Fruit fly (Drosophila melanogaster) whole organism, pupa: ENCODE data around the gene LManVI.

ENCODE experiments used
- CG10348 ChIP-seq: fragments of 200-800 bp; sonication (Bioruptor generic); IDR thresholded peaks from 2 replicates; pipeline ENCODE4 v1.3.6; 2022; ENCODE audit warnings: missing biosample characterization, missing genetic modification characterization
- CG12605 ChIP-seq: fragments of 200-800 bp; sonication (Bioruptor generic); IDR thresholded peaks from 2 replicates; pipeline ENCODE4 v1.3.6; 2022; ENCODE audit warnings: missing biosample characterization, missing genetic modification characterization
- CG13204 ChIP-seq: fragments of 200-800 bp; sonication (Bioruptor generic); optimal IDR thresholded peaks from 2 replicates; lab custom pipeline; 2018; ENCODE audit warnings: missing biosample characterization, mild to moderate bottlenecking, missing genetic modification characterization, moderate library complexity
- CG14655 ChIP-seq: fragments of 200-800 bp; sonication (Bioruptor generic); optimal IDR thresholded peaks from 3 replicates; lab custom pipeline; 2017; ENCODE audit warnings: mild to moderate bottlenecking, missing biosample characterization, missing genetic modification reagents, missing genetic modification characterization
- CG17806 ChIP-seq: fragments of 200-800 bp; sonication (Bioruptor generic); optimal IDR thresholded peaks from 2 replicates; lab custom pipeline; 2018; ENCODE audit warnings: missing biosample characterization, mild to moderate bottlenecking, missing genetic modification characterization, moderate library complexity
- CG32121 ChIP-seq: fragments of 200-800 bp; sonication (Bioruptor generic); IDR thresholded peaks from 2 replicates; pipeline ENCODE4 v1.3.6; 2022; ENCODE audit warnings: missing biosample characterization, missing genetic modification characterization
- CG34367 ChIP-seq: fragments of 200-800 bp; sonication (Bioruptor generic); optimal IDR thresholded peaks from 2 replicates; lab custom pipeline; 2018; ENCODE audit warnings: missing biosample characterization, mild to moderate bottlenecking, missing genetic modification characterization
- CG8159 ChIP-seq: fragments of 200-800 bp; sonication (Bioruptor generic); optimal IDR thresholded peaks from 3 replicates; lab custom pipeline; 2018; ENCODE audit warnings: missing biosample characterization, mild to moderate bottlenecking, missing genetic modification characterization, moderate library complexity
- CG9948 ChIP-seq: fragments of 200-800 bp; sonication (Bioruptor generic); optimal IDR thresholded peaks from 2 replicates; lab custom pipeline; 2018; ENCODE audit warnings: missing biosample characterization, mild to moderate bottlenecking, missing genetic modification characterization, moderate library complexity
- D1 ChIP-seq: fragments of 200-800 bp; sonication (Bioruptor generic); optimal IDR thresholded peaks from 2 replicates; lab custom pipeline; 2018; ENCODE audit warnings: missing biosample characterization, mild to moderate bottlenecking, missing genetic modification characterization, moderate library complexity
- EcR ChIP-seq: fragments of 200-800 bp; sonication (Bioruptor generic); optimal IDR thresholded peaks from 3 replicates; lab custom pipeline; 2019; ENCODE audit warnings: missing biosample characterization, missing genetic modification characterization, mild to moderate bottlenecking, moderate library complexity, missing genetic modification reagents
- Ets98B ChIP-seq: fragments of 200-800 bp; sonication (Bioruptor generic); IDR thresholded peaks from 2 replicates; pipeline ENCODE4 v1.3.6; 2022; ENCODE audit warnings: missing biosample characterization, missing genetic modification characterization
- Pif1A ChIP-seq: fragments of 200-800 bp; sonication (Bioruptor generic); optimal IDR thresholded peaks from 3 replicates; lab custom pipeline; 2016; ENCODE audit warnings: missing biosample characterization, missing genetic modification characterization
- Pif1B ChIP-seq: fragments of 200-800 bp; sonication (Bioruptor generic); optimal IDR thresholded peaks from 3 replicates; lab custom pipeline; 2016; ENCODE audit warnings: missing biosample characterization, missing genetic modification characterization
- Snoo ChIP-seq: fragments of 200-800 bp; sonication (Bioruptor generic); optimal IDR thresholded peaks from 3 replicates; lab custom pipeline; 2017; ENCODE audit warnings: missing biosample characterization, mild to moderate bottlenecking, missing genetic modification characterization, inconsistent platforms
- fd96Ca ChIP-seq: fragments of 200-800 bp; sonication (Bioruptor generic); IDR thresholded peaks from 3 replicates; pipeline ENCODE4 v1.3.6; 2022; ENCODE audit warnings: missing biosample characterization, missing genetic modification characterization
- gl ChIP-seq: fragments of 200-800 bp; sonication (Bioruptor generic); optimal IDR thresholded peaks from 2 replicates; lab custom pipeline; 2018; ENCODE audit warnings: missing biosample characterization, mild to moderate bottlenecking, missing genetic modification characterization
- rn ChIP-seq: fragments of 200-800 bp; sonication (Bioruptor generic); IDR thresholded peaks from 2 replicates; pipeline ENCODE4 v1.3.6; 2022; ENCODE audit warnings: missing biosample characterization, missing genetic modification characterization

Gene LManVI

DNA sequence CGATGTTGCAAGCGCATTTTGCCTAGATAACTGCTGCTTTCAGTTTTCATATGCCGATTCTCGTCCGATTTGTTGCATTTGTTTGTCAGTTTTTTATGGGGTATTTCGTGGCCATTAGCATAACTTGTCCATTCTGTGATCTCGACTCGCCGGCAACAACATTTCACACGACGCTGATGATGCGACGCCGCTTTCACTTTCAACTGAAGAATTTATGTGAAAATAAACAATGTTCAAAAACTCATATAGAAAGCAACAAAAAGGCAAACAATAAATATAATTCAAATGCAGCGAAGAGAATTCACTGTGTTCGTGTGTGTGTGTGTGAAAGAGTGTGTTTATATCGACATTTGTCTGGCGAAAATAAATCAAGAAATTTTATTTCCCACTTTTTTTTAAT lies 46.1 kb downstream of the LManVI start:
- TF ChIP-seq CG13204 (GFP tag; lab: Kevin White, UChicago): no peak
- TF ChIP-seq CG32121 (GFP tag; lab: Robert Waterston, UW): no peak
- no peak for TF ChIP-seq CG12605 (GFP tag; lab: Robert Waterston, UW)
- no peak for TF ChIP-seq CG14655 (GFP tag; lab: Kevin White, UChicago)
- no peak for TF ChIP-seq Pif1B
- TF ChIP-seq D1 (tag; lab: Kevin White, UChicago): no peak
- no peak for TF ChIP-seq gl (tag; lab: Kevin White, UChicago)
- TF ChIP-seq CG17806 (tag; lab: Kevin White, UChicago): no peak
- no peak for TF ChIP-seq CG8159 (tag; lab: Kevin White, UChicago)
- no peak for TF ChIP-seq rn (GFP tag; lab: Robert Waterston, UW)
- TF ChIP-seq fd96Ca (GFP tag; lab: Robert Waterston, UW): no peak
- TF ChIP-seq CG9948 (tag; lab: Kevin White, UChicago): no peak
- TF ChIP-seq EcR (GFP tag; lab: Kevin White, UChicago): no peak
- no peak for TF ChIP-seq Snoo (tag; lab: Kevin White, UChicago)
- TF ChIP-seq, all 21 proteins: peak for 0

dm6 chr2L:8734304-8734703 lies 46.7 kb downstream of the LManVI start:
- TF ChIP-seq D1 (tag; lab: Kevin White, UChicago) (no peak), CG9948 (tag; lab: Kevin White, UChicago) (no peak), CG14655 (GFP tag; lab: Kevin White, UChicago) (no peak), CG10348 (GFP tag; lab: Robert Waterston, UW) (no peak)

DNA sequence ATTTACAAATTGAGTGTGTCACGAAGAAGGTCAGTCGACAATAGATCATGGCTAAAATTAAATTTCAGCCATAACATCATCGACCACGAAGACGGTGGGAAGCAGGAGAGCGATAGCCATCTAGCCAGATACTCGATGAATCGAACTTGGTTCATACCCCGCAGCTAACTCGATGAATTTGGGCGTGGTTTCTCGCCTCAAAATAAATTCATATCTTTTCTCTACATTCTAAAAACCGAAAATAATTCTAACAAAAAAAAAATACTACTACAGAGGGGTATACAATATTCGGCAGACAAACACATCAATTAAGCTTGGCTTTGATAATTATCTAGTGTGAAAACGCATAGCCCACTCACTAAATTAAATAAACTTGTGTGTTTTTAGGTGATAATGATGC lies 48.4 kb downstream of the LManVI start:
- peak; percentile 7 for TF ChIP-seq Pif1A (GFP tag; lab: Kevin White, UChicago)
- 0 out of 2 replicates have a peak, but pooled peaks have one; percentile 27 for TF ChIP-seq Ets98B (GFP tag; lab: Robert Waterston, UW)
- no peak for TF ChIP-seq CG34367 (tag; lab: Kevin White, UChicago)
- no peak for TF ChIP-seq CG32121 (GFP tag; lab: Robert Waterston, UW)
- TF ChIP-seq CG17806 (tag; lab: Kevin White, UChicago): no peak
- peak; percentile 6 for TF ChIP-seq CG9948 (tag; lab: Kevin White, UChicago)
